Worm (Caenorhabditis elegans): ENCODE measurements around the gene ZK1307.3.

ce11 chrII:9682044-9682443 lies 29.2 kb upstream of the ZK1307.3 start:
- TF ChIP-seq ama-1 (optimal IDR thresholded peaks at IDR 0.05) (no peak), F13C5.2 (tag; optimal IDR thresholded peaks at IDR 0.05) (no peak), tbx-37 (GFP tag; conservative IDR thresholded peaks at IDR 0.05) (no peak), tbx-11 (GFP tag; IDR thresholded peaks at IDR 0.05) (no peak), aly-1 (tag; optimal IDR thresholded peaks at IDR 0.05) (no peak), flt-1 (GFP tag; IDR thresholded peaks at IDR 0.05) (no peak), B0310.2 (tag; optimal IDR thresholded peaks at IDR 0.05) (no peak), hnd-1 (tag; optimal IDR thresholded peaks at IDR 0.05) (no peak), ceh-36 (tag; optimal IDR thresholded peaks at IDR 0.05) (no peak), ets-7 (tag; optimal IDR thresholded peaks at IDR 0.05) (no peak), ceh-13 (GFP tag; optimal IDR thresholded peaks at IDR 0.05) (no peak)
